Worm (Caenorhabditis elegans) whole organism, young adult: ENCODE measurements around the gene M106.3.

Experiments used
- F49E8.2 ChIP-seq: sonication (generic microtip); optimal IDR thresholded peaks from 3 replicates; lab custom pipeline; 2017; ENCODE audit warnings: missing genetic modification characterization, mild to moderate bottlenecking, missing compliant biosample characterization, antibody characterized with exemption, moderate library complexity; ENCODE audit not compliant: insufficient read depth
- F52B5.7 ChIP-seq: sonication (generic microtip); optimal IDR thresholded peaks from 2 replicates; lab custom pipeline; 2016; ENCODE audit warnings: mild to moderate bottlenecking, missing genetic modification characterization, missing compliant biosample characterization
- cebp-2 ChIP-seq: fragments of 200-800 bp; sonication (Bioruptor generic); IDR thresholded peaks from 2 replicates; pipeline ENCODE4 v1.3.6; 2022; ENCODE audit warnings: missing genetic modification characterization, missing compliant biosample characterization
- ceh-100 ChIP-seq: fragments of 200-800 bp; sonication (Bioruptor generic); IDR thresholded peaks from 2 replicates; pipeline ENCODE4 v1.3.6; 2022; ENCODE audit warnings: missing genetic modification reagents, missing genetic modification characterization, missing compliant biosample characterization
- ceh-79 ChIP-seq: sonication (generic microtip); optimal IDR thresholded peaks from 2 replicates; lab custom pipeline; 2017; ENCODE audit warnings: mild to moderate bottlenecking, missing genetic modification characterization, missing compliant biosample characterization
- chd-7 ChIP-seq: sonication (generic microtip); optimal IDR thresholded peaks from 2 replicates; lab custom pipeline; 2016; ENCODE audit warnings: mild to moderate bottlenecking, missing genetic modification characterization, moderate library complexity, missing compliant biosample characterization
- efl-1 ChIP-seq: fragments of 150-350 bp; optimal IDR thresholded peaks from 2 replicates; lab custom pipeline; 2014; ENCODE audit warnings: missing biosample characterization, missing genetic modification reagents, missing genetic modification characterization
- him-1 ChIP-seq: sonication (generic microtip); optimal IDR thresholded peaks from 2 replicates; lab custom pipeline; 2016; ENCODE audit warnings: missing genotype, missing genetic modification reagents, missing genetic modification characterization, missing compliant biosample characterization
- lir-1 ChIP-seq: fragments of 200-800 bp; sonication (Bioruptor generic); conservative IDR thresholded peaks from 2 replicates; pipeline ENCODE4 v1.3.6; 2022; ENCODE audit warnings: missing genetic modification reagents, missing genetic modification characterization, missing compliant biosample characterization
- madf-6 ChIP-seq: fragments of 200-800 bp; sonication (Bioruptor generic); IDR thresholded peaks from 2 replicates; pipeline ENCODE4 v1.3.6; 2022; ENCODE audit warnings: missing genetic modification reagents, missing genetic modification characterization, missing compliant biosample characterization
- pha-4 ChIP-seq: fragments of 150-350 bp; sonication (generic microtip); optimal IDR thresholded peaks from 2 replicates; lab custom pipeline; 2014; ENCODE audit warnings: missing biosample characterization, missing genetic modification reagents, missing genetic modification characterization
- snpc-4 ChIP-seq, 5 experiments: fragments of 150-350 bp in 1 of 5; sonication (generic microtip) in 4 of 5; optimal IDR thresholded peaks; 2 replicates each; lab custom pipeline; 2014 to 2018; ENCODE audit warnings: missing genetic modification characterization in 5 of 5, missing biosample characterization in 3 of 5, antibody characterized with exemption in 2 of 5, mild to moderate bottlenecking in 2 of 5, missing compliant biosample characterization in 2 of 5, missing genotype in 2 of 5, moderate library complexity in 2 of 5, missing genetic modification reagents in 1 of 5
- unc-62 ChIP-seq: fragments of 150-350 bp; optimal IDR thresholded peaks from 2 replicates; lab custom pipeline; 2014; ENCODE audit warnings: missing biosample characterization, missing genetic modification reagents, missing genetic modification characterization
- ztf-6 ChIP-seq: fragments of 200-800 bp; sonication (Bioruptor generic); IDR thresholded peaks from 2 replicates; pipeline ENCODE4 v1.3.6; 2022; ENCODE audit warnings: missing genetic modification reagents, missing genetic modification characterization, missing compliant biosample characterization

ce11 chrII:10820679-10821078 lies 40.0 kb downstream of the M106.3 start, which contains the start of gene ech-4:
- no peak for TF ChIP-seq madf-6
- no peak for TF ChIP-seq him-1 (tag; lab: Kevin White, UChicago)
- TF ChIP-seq chd-7: no peak
- TF ChIP-seq ceh-100 (GFP tag; lab: Robert Waterston, UW): no peak
- TF ChIP-seq F52B5.7 (tag; lab: Kevin White, UChicago): no peak
- TF ChIP-seq unc-62: no peak
- no peak for TF ChIP-seq ztf-6
- TF ChIP-seq cebp-2: no peak
- no peak for TF ChIP-seq pha-4
- TF ChIP-seq efl-1: no peak
- no peak for TF ChIP-seq F49E8.2 (tag; lab: Kevin White, UChicago)
- no peak for TF ChIP-seq ceh-79 (tag; lab: Kevin White, UChicago)
- no peak for TF ChIP-seq lir-1 (GFP tag; lab: Robert Waterston, UW)
- no peak for TF ChIP-seq snpc-4 (GFP tag; optimal IDR thresholded peaks at IDR 0.05; lab: Kevin White, UChicago)
- TF ChIP-seq snpc-4 (tag; optimal IDR thresholded peaks at IDR 0.05; lab: Kevin White, UChicago): no peak
